Fruit fly (Drosophila melanogaster): ENCODE results near the gene CG42263.
A peak's percentile ranks its signal among the peaks of the same experiment; 100 is the strongest.

Gene CG42263

dm6 chr3L:19914833-19915232, 40.8 kb downstream of the CG42263 start, which contains the start of gene Rpn1:
Gene Rpn1, plus strand, starts transcription at chr3L:19915051.
- TF ChIP-seq pan (optimal IDR thresholded peaks at IDR 0.05) (no peak), psq (optimal IDR thresholded peaks at IDR 0.05) (no peak), Dll (optimal IDR thresholded peaks at IDR 0.05) (no peak), usp (GFP tag; optimal IDR thresholded peaks at IDR 0.05) (no peak), CG8478 (optimal IDR thresholded peaks at IDR 0.05) (no peak), EcR (GFP tag; optimal IDR thresholded peaks at IDR 0.05) (no peak)

- no peak for TF ChIP-seq EcR (GFP tag; optimal IDR thresholded peaks at IDR 0.05)
- TF ChIP-seq CG8478 (optimal IDR thresholded peaks at IDR 0.05) = no peak
- no peak for TF ChIP-seq Dll (optimal IDR thresholded peaks at IDR 0.05)
- no peak for TF ChIP-seq psq (optimal IDR thresholded peaks at IDR 0.05)
- TF ChIP-seq pan (optimal IDR thresholded peaks at IDR 0.05) = no peak
- no peak for TF ChIP-seq usp (GFP tag; optimal IDR thresholded peaks at IDR 0.05)
Observed at dm6 chr3L:19913328-19913936, 42.2 kb downstream of the CG42263 start, which contains the start of gene Mtr3. Gene Mtr3, minus strand, starts transcription at chr3L:19913715.

dm6 chr3L:19910054-19910414, 45.6 kb downstream of the CG42263 start, which contains the start of the genes Mi-2 and Prp3:
Gene Mi-2, minus strand, starts transcription at chr3L:19910215.
Gene Prp3, plus strand, starts transcription at chr3L:19910300.
- TF ChIP-seq Dll (optimal IDR thresholded peaks at IDR 0.05) (no peak), usp (GFP tag; optimal IDR thresholded peaks at IDR 0.05) (no peak), EcR (GFP tag; optimal IDR thresholded peaks at IDR 0.05) (no peak), psq (optimal IDR thresholded peaks at IDR 0.05) (no peak), pan (optimal IDR thresholded peaks at IDR 0.05) (no peak), CG8478 (optimal IDR thresholded peaks at IDR 0.05) (no peak)

dm6 chr3L:19909234-19910053, 46.2 kb downstream of the CG42263 start:
- no peak for TF ChIP-seq usp (GFP tag; optimal IDR thresholded peaks at IDR 0.05)
- TF ChIP-seq psq (optimal IDR thresholded peaks at IDR 0.05) = no peak
- TF ChIP-seq EcR (GFP tag; optimal IDR thresholded peaks at IDR 0.05) = no peak
- no peak for TF ChIP-seq pan (optimal IDR thresholded peaks at IDR 0.05)
- no peak for TF ChIP-seq CG8478 (optimal IDR thresholded peaks at IDR 0.05)
- no peak for TF ChIP-seq Dll (optimal IDR thresholded peaks at IDR 0.05)

dm6 chr3L:19908201-19909127, 47.1 kb downstream of the CG42263 start:
- TF ChIP-seq Dll (optimal IDR thresholded peaks at IDR 0.05) (no peak), pan (optimal IDR thresholded peaks at IDR 0.05) (no peak), psq (optimal IDR thresholded peaks at IDR 0.05) (no peak), usp (GFP tag; optimal IDR thresholded peaks at IDR 0.05) (no peak), EcR (GFP tag; optimal IDR thresholded peaks at IDR 0.05) (no peak)

dm6 chr3L:19907706-19908070, 47.9 kb downstream of the CG42263 start:
- TF ChIP-seq psq (optimal IDR thresholded peaks at IDR 0.05) = no peak

dm6 chr3L:19906780-19907705, 48.6 kb downstream of the CG42263 start:
- no peak for TF ChIP-seq pan (optimal IDR thresholded peaks at IDR 0.05)
- TF ChIP-seq CG8478 (optimal IDR thresholded peaks at IDR 0.05) = peak; percentile 37

dm6 chr3L:19906148-19906752, 49.3 kb downstream of the CG42263 start:
- TF ChIP-seq EcR (GFP tag; optimal IDR thresholded peaks at IDR 0.05) = no peak
- no peak for TF ChIP-seq pan (optimal IDR thresholded peaks at IDR 0.05)
- no peak for TF ChIP-seq CG8478 (optimal IDR thresholded peaks at IDR 0.05)
- TF ChIP-seq usp (GFP tag; optimal IDR thresholded peaks at IDR 0.05) = no peak
- TF ChIP-seq psq (optimal IDR thresholded peaks at IDR 0.05) = no peak
- no peak for TF ChIP-seq Dll (optimal IDR thresholded peaks at IDR 0.05)

dm6 chr3L:19905427-19905826, 50.2 kb downstream of the CG42263 start:
- TF ChIP-seq EcR (GFP tag; optimal IDR thresholded peaks at IDR 0.05) (no peak), usp (GFP tag; optimal IDR thresholded peaks at IDR 0.05) (no peak)
